Worm (Caenorhabditis elegans): ENCODE results near the gene Y39B6A.69.

Y39B6A.69 gene

DNA sequence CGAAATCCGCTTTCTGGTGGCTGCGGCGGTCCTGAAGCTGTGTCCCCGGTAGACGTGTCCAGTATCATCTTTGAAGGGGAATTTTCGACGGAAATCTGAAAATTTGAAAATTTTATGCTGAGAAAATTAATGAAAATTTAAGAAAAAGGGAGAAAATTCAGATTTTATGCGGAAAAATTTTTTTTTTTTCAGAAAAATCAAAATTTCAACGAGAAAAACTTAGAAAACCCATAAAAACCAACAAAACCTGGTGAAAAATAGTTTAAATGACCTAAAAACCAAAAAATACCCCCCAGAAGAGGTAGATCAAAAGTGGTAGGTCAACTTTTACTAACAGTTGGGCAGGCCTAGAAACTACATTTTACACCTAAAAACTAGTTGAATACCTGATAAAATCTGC, 18.7 kb downstream of the Y39B6A.69 start, which contains the start of gene Y39B6A.10:
Y39B6A.10 (minus strand) TSS at position 101 of the 400 bp plus-strand sequence.
- TF ChIP-seq unc-62 (GFP tag; optimal IDR thresholded peaks at IDR 0.05), result no peak

DNA sequence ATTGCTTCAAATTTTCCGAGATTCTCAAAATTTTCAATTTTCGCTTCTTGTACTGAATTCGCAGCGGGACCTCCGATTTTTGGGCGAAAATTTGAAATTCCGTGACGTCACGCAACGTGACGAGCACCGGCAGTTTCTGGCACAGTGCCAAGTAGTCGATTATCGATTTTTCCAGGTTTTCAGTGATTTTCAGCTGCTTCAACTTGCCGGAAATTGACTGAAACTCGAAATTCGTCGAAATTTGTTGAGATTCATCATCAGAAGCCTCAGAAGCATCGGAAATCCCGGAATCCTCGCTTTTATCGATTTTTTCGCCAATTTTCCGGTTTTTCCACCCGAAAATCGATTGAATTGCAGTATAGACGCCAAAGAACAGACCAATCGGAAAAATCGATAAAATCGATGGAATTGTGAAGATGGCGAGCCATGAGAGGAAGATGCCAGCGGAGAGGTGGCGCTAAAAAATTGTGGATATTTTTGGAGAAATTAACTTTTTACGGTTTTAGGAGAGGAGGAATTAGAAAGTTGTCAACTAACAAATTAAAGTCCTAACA, 20.3 kb downstream of the Y39B6A.69 start:
- no peak for TF ChIP-seq unc-62 (GFP tag; optimal IDR thresholded peaks at IDR 0.05)

DNA sequence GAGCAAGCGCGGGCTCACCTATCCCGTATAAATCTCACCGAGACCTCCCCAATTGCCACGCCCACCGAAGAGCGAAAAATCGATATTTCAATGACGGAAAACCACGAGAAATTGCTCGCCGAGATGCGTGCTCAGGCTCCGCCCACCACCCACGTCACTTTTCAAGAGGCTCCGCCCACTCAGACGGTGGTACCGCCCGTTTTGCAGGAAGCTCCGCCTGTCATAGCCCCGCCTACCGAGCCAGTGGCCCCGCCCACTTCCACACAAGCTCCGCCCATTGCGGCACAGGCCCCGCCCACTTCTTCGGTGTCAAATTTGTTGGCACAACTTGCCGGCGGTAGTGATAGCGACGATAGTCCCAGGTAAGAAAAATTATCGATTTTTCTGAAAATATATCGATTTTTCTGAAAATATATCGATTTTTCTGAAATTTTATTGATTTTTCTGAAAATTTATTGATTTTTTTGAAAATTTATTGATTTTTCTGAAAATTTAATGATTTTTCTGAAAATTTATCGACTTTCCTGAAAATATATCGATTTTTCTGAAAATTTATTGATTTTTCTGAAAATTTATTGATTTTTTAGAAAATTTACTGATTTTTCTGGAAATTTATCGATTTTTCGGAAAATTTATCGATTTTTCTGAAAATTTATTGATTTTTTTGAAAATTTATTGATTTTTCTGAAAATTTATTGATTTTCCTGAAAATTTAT, 22.6 kb downstream of the Y39B6A.69 start:
- no peak for TF ChIP-seq unc-62 (GFP tag; optimal IDR thresholded peaks at IDR 0.05)

DNA sequence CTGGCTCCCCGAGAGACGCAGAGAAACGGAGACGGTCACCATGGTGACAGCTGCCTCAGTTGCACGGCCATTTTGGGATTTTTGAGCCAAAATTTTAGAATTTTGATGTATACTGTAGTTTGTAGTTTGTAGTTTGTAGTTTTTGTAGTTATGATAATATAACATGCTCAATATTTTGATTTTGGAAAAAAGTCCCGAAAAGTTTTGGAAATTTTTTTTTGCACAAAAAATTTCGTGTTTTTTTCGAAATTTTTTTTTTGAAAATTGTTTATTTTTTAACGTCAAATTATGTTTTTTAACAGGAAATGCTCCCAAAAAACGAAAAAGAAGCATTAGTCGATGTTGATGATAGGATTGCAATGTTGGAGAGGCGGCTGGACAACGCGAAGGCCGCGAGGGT, 25.0 kb downstream of the Y39B6A.69 start, which contains the start of gene dyf-17:
dyf-17 (plus strand) TSS at position 301 of the 400 bp plus-strand sequence.
- TF ChIP-seq unc-62 (GFP tag; optimal IDR thresholded peaks at IDR 0.05), result no peak

DNA sequence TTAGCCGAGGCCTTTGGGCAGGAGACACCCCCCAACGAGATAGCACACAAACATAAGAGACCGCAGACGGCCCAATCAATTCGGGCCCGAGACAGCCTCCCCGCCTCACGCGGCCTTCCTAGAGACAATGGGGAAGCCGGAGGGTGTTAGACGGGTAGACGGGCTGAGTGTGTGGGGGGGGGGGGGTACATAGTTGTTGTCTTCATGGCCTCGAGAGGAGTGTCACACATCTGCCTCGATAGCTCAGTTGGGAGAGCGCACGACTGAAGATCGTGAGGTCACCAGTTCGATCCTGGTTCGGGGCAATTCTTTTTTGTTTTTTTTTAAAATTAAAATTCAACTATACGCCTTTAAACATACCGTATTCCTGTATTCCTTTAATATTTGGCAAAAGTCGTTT, 26.4 kb downstream of the Y39B6A.69 start:
- no peak for TF ChIP-seq unc-62 (GFP tag; optimal IDR thresholded peaks at IDR 0.05)

DNA sequence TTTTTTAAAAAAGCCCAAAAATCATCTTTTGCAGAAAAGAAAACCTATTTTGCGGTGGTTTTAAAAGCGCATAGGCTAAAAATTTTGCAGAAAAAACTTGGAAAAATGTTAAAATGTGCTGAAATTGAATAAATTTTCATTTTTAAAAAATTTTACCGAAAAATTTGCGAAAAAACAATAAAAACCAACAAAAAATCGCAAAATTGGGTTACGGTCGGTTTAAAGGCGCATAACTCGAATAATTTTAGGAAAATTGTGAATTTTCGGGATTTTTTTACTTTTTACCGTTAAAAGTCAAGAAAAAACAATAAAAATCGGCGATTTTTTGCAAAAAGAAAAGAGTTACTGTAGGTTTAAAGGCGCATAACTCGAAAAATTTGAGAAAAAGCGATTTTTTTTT, 27.0 kb downstream of the Y39B6A.69 start:
- TF ChIP-seq unc-62 (GFP tag; optimal IDR thresholded peaks at IDR 0.05), result no peak

DNA sequence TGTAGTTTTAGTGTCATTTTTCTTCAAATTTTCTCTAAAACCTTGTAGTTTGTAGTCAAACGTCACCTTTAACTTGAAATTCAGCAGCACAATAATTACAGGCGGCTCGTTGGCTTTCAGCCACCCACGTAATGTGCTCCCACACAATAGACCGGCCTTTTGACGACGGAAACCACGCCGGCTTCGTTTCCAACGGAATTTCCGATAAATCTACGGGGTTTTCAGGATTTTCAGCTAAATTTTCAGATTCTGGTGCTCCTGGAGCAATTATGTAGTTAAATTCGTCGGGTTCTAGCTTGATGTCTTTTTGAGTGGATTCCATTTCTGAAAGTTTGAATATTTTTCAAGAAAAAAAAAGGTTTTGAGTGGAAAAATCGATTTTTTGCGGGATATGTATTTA, 27.6 kb downstream of the Y39B6A.69 start, which contains the start of gene bed-1:
bed-1 (minus strand) TSS at position 337 of the 400 bp plus-strand sequence.
- no peak for TF ChIP-seq unc-62 (GFP tag; optimal IDR thresholded peaks at IDR 0.05)

DNA sequence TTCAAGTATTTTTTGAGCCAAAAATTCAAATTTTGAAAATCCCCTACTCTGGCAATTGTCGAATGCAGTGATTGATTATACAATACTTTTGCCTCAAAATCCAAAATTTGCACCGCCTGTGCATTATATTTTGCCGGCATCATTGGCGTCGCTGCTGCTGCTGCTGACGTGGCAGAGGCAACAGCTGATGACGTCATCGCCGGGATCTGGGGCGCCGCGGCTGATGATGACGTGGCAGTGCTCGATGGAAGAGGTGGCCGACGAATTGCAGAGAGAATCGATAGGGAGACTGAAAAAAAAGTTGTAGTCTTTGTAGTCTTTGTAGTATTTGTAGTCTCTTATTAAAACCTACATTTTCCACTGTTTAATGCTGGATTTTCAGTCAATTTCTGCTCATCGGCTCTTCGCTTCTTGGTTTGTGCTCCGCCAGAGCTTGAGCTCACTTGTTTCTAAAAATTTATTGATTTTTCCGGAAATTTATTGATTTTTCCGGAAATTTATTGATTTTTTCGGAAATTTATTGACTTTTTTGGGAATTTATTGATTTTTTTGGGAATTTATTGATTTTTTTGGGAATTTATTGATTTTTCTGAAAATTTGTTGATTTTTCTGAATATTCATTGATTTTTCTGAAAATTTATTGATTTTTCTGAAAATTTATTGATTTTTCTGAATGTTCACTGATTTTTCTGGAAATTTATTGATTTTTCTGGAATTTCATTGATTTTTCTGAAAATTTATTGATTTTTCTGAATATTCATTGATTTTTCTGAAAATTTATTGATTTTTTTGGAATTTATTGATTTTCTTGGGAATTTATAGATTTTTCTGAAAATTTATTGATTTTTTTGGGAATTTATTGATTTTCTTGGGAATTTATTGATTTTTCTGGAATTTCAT, 31.2 kb downstream of the Y39B6A.69 start:
- TF ChIP-seq unc-62 (GFP tag; optimal IDR thresholded peaks at IDR 0.05), result no peak

DNA sequence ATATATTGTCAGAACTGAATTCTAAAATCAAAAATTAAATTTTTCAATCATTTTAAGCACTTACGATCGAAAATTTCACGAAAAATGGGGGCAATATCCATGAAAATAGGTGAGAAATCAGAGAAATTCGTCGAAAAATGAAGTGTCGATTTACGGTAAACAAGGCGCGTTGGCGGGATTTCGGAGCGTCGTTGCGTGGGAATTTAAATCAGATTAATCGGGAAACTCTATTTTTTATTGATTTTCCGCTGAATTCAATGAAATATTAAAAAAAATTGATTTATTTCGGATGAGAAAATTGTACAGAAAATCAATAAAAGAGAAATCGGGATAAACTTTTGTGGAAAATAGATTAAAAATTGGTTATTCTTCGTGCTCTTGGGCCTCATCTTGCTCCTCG, 33.0 kb downstream of the Y39B6A.69 start, which contains the start of gene Y39B6A.13:
Y39B6A.13 (minus strand) TSS at position 166 of the 400 bp plus-strand sequence.
- no peak for TF ChIP-seq unc-62 (GFP tag; optimal IDR thresholded peaks at IDR 0.05)

DNA sequence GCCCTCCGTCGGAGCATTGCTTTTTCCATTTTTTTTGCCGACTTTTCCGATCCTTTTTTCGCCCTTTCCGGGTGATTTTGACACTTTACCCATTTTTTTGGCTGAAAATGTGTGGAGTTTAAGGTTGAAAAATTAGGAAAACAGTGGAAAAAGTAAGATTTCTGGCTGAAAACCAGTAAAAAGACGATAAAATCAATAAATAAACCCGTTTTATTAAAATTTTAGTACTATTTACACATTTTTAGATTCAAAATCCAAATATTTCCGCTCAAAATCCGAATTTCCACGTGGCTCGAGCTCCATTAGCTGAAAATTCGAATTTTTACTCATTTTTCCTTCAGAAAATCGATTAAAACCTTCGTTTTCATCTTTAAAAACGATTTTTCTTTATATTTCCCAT, 33.9 kb downstream of the Y39B6A.69 start, which contains the start of gene pro-3:
pro-3 (minus strand) TSS at position 101 of the 400 bp plus-strand sequence.
- TF ChIP-seq unc-62 (GFP tag; optimal IDR thresholded peaks at IDR 0.05), result no peak

DNA sequence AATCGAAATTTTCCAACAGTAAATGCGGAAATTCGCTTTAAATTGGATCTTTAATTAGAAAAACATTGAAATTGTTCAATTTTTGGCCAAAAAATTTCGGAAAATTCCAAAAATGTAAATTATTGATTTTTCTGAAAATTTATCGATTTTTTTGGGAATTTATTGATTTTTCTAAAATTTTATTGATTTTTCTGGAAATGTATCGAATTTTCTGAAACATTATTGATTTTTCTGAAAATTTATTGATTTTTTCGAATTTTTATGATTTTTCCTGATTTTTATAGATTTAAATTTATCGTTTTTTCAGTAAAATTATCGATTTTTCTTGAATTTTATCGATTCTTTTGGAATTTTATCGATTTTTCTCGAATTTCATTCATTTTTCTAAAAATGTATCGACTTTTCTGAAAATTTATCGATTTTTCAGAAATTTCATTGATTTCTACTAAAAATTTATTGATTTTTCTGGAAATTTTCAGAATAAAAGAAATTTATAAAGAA, 35.3 kb downstream of the Y39B6A.69 start:
- no peak for TF ChIP-seq unc-62 (GFP tag; optimal IDR thresholded peaks at IDR 0.05)

DNA sequence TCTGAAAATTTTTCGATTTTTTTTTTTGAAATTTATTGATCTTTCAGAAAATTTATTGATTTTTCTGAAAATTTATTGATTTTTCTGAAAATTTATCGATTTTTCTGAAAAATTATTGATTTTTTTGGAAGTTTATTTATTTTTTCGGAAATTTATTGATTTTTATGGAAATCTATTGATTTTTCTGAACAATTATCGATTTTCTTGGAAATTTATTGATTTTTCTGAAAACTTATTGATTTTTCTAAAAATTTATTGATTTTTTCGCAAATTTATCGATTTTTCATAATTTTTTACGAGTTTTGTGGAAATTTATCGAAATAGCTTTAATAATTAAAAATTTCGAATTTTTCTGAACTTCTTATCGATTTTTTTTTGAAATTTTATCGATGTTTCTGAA, 45.2 kb downstream of the Y39B6A.69 start:
- no peak for TF ChIP-seq unc-62 (GFP tag; optimal IDR thresholded peaks at IDR 0.05)
